Fruit fly (Drosophila melanogaster): ENCODE results near the gene VhaAC39-2.
A peak's percentile ranks its signal among the peaks of the same experiment; 100 is the strongest.

VhaAC39-2 gene

DNA sequence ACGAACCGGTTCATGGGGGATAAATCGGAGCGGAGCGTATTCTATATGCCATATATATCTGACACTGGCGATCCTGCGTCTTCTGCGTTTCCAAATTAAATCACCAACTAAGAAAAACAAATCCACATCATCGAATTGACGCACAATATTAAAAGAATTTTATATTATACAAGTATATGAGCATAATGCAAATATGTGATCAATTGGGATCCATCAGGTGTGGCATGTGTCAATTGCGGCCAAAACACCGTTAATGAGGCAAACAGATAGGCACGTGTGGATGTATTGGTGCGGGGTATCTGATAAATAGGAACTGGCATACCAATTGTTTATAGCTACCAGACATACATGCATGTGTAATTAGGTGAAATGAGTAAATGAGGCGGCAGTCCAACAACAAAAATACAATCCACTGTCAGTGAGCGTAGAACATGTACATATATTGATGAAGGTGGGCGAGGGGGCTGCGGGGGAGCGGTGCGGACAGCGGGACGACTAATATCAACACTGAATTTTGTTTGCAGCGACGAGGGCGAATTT lies 19.0 kb upstream of the VhaAC39-2 start (continued):
- TF ChIP-seq mirr (GFP tag; optimal IDR thresholded peaks at IDR 0.05) (peak; percentile 48), sens (GFP tag) (peak; percentile 42), Poxn (GFP tag; IDR thresholded peaks at IDR 0.05) (no peak), CG12071 (GFP tag; optimal IDR thresholded peaks at IDR 0.05) (peak; percentile 5)

DNA sequence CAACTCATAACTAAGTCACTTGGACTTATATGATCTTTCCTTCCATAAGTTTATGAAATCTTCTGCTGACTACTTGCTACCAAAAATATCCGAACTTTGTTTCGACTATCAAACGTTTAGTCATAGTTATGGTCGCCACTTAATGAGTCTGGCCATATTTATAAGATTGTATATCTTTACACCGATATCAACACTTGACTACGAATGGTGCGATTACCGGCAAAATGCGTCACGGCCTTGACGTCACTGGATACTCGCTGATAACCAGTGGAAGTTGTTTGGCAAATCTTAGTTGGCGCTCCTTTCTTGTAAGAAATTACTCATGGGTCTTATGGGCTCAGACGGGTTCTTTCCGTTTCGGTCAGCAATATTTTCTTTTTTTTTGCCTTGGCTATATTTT lies 18.3 kb upstream of the VhaAC39-2 start:
- TF ChIP-seq Doc3 (GFP tag; IDR thresholded peaks at IDR 0.05; ENCODE audit: partially characterized antibody) (no peak), Hmx (GFP tag; optimal IDR thresholded peaks at IDR 0.05) (no peak), sug (tag; optimal IDR thresholded peaks at IDR 0.05) (peak; percentile 2), odd (GFP tag; optimal IDR thresholded peaks at IDR 0.05) (no peak), mirr (GFP tag; optimal IDR thresholded peaks at IDR 0.05) (peak; percentile 80), pfk (GFP tag; optimal IDR thresholded peaks at IDR 0.05) (no peak), abd-A (tag; optimal IDR thresholded peaks at IDR 0.05) (no peak), en (GFP tag; optimal IDR thresholded peaks at IDR 0.05) (no peak), HLH4C (GFP tag; IDR thresholded peaks at IDR 0.05; ENCODE audit: partially characterized antibody) (no peak), CG6791 (GFP tag; IDR thresholded peaks at IDR 0.05; ENCODE audit: partially characterized antibody) (no peak), inv (GFP tag; IDR thresholded peaks at IDR 0.05; ENCODE audit: partially characterized antibody) (no peak), Fer3 (tag; optimal IDR thresholded peaks at IDR 0.05) (no peak), Hr51 (GFP tag; optimal IDR thresholded peaks at IDR 0.05) (no peak), GATAe (GFP tag; conservative IDR thresholded peaks at IDR 0.05) (peak; percentile 61), ssp (GFP tag; IDR thresholded peaks at IDR 0.05) (no peak), shn (GFP tag; optimal IDR thresholded peaks at IDR 0.05) (no peak), CG42726 (GFP tag; IDR thresholded peaks at IDR 0.05; ENCODE audit: partially characterized antibody) (no peak), chif (GFP tag; optimal IDR thresholded peaks at IDR 0.05) (no peak), exex (tag; optimal IDR thresholded peaks at IDR 0.05) (peak; percentile 88), gce (GFP tag; IDR thresholded peaks at IDR 0.05) (no peak), gem (tag; optimal IDR thresholded peaks at IDR 0.05) (no peak), wdn (GFP tag; IDR thresholded peaks at IDR 0.05) (no peak), amos (GFP tag; IDR thresholded peaks at IDR 0.05; ENCODE audit: partially characterized antibody) (no peak), CG34376 (GFP tag; optimal IDR thresholded peaks at IDR 0.05) (peak; percentile 82), BtbVII (GFP tag; optimal IDR thresholded peaks at IDR 0.05) (peak; percentile 18), CG18262 (tag; optimal IDR thresholded peaks at IDR 0.05) (no peak), pho (GFP tag; optimal IDR thresholded peaks at IDR 0.05) (no peak), ato (GFP tag; IDR thresholded peaks at IDR 0.05; ENCODE audit: partially characterized antibody) (no peak), CG3163 (GFP tag; optimal IDR thresholded peaks at IDR 0.05) (no peak), B-H2 (GFP tag; optimal IDR thresholded peaks at IDR 0.05) (peak; percentile 18), Ravus (GFP tag; IDR thresholded peaks at IDR 0.05) (no peak), bowl (GFP tag; IDR thresholded peaks at IDR 0.05) (no peak), CG13624 (GFP tag; optimal IDR thresholded peaks at IDR 0.05) (no peak), CkIIα-i1 (GFP tag; IDR thresholded peaks at IDR 0.05) (no peak), CTCF (GFP tag; optimal IDR thresholded peaks at IDR 0.05) (no peak), CG7928 (GFP tag; optimal IDR thresholded peaks at IDR 0.05) (no peak), CG10267 (tag; optimal IDR thresholded peaks at IDR 0.05) (no peak), caup (GFP tag; optimal IDR thresholded peaks at IDR 0.05; ENCODE audit: severe bottlenecking) (no peak), cato (GFP tag; optimal IDR thresholded peaks at IDR 0.05; ENCODE audit: borderline replicate concordance) (no peak), Lhr (GFP tag; optimal IDR thresholded peaks at IDR 0.05) (no peak), so (GFP tag; IDR thresholded peaks at IDR 0.05) (no peak), CG10654 (GFP tag; optimal IDR thresholded peaks at IDR 0.05) (no peak), pb (GFP tag; optimal IDR thresholded peaks at IDR 0.05) (no peak), gcm (GFP tag; optimal IDR thresholded peaks at IDR 0.05) (no peak), p53 (GFP tag; optimal IDR thresholded peaks at IDR 0.05) (no peak), tup (GFP tag; optimal IDR thresholded peaks at IDR 0.05) (no peak)

All from whole organism, embryonic.